Worm (Caenorhabditis elegans) whole organism, young adult: ENCODE results near the gene pnc-1.

ENCODE experiments used
- C17E4.6 ChIP-seq: fragments of 200-800 bp; sonication (Bioruptor generic); IDR thresholded peaks from 2 replicates; pipeline ENCODE4 v1.3.6; 2022; ENCODE audit warnings: missing genetic modification reagents, missing genetic modification characterization, missing compliant biosample characterization
- D2030.7 ChIP-seq: fragments of 200-800 bp; sonication (Bioruptor generic); IDR thresholded peaks from 2 replicates; pipeline ENCODE4 v1.3.6; 2022; ENCODE audit warnings: missing genetic modification reagents, missing genetic modification characterization, missing compliant biosample characterization
- F22D6.2 ChIP-seq: sonication (generic microtip); optimal IDR thresholded peaks from 2 replicates; lab custom pipeline; 2016; ENCODE audit warnings: mild to moderate bottlenecking, missing genetic modification characterization, missing compliant biosample characterization
- F33H1.4 ChIP-seq: fragments of 200-800 bp; sonication (Bioruptor generic); IDR thresholded peaks from 2 replicates; pipeline ENCODE4 v1.3.6; 2022; ENCODE audit warnings: missing genetic modification reagents, missing genetic modification characterization, missing compliant biosample characterization
- K11D2.4 ChIP-seq: fragments of 200-800 bp; sonication (Bioruptor generic); IDR thresholded peaks from 2 replicates; pipeline ENCODE4 v1.3.6; 2022; ENCODE audit warnings: missing genetic modification reagents, missing genetic modification characterization, missing compliant biosample characterization
- T07F8.4 ChIP-seq: sonication (generic microtip); optimal IDR thresholded peaks from 2 replicates; lab custom pipeline; 2016; ENCODE audit warnings: mild to moderate bottlenecking, missing genetic modification characterization, moderate library complexity, missing compliant biosample characterization
- Y67H2A.10 ChIP-seq: fragments of 200-800 bp; sonication (Bioruptor generic); conservative IDR thresholded peaks from 2 replicates; pipeline ENCODE4 v1.3.6; 2022; ENCODE audit warnings: missing genetic modification reagents, missing genetic modification characterization, missing compliant biosample characterization
- ZK185.1 ChIP-seq: sonication (generic microtip); optimal IDR thresholded peaks from 2 replicates; lab custom pipeline; 2016; ENCODE audit warnings: mild to moderate bottlenecking, missing genetic modification characterization, missing compliant biosample characterization; ENCODE audit not compliant: poor library complexity, severe bottlenecking
- aptf-2 ChIP-seq: fragments of 200-800 bp; sonication (Bioruptor generic); conservative IDR thresholded peaks from 2 replicates; pipeline ENCODE4 v1.3.6; 2022; ENCODE audit warnings: missing genetic modification reagents, missing genetic modification characterization, missing compliant biosample characterization
- aptf-3 ChIP-seq: fragments of 200-800 bp; sonication (Bioruptor generic); IDR thresholded peaks from 2 replicates; pipeline ENCODE4 v1.3.6; 2022; ENCODE audit warnings: missing genetic modification characterization, missing compliant biosample characterization
- athp-1 ChIP-seq: sonication (generic microtip); optimal IDR thresholded peaks from 2 replicates; lab custom pipeline; 2017; ENCODE audit warnings: mild to moderate bottlenecking, missing genetic modification characterization, missing compliant biosample characterization
- attf-3 ChIP-seq: fragments of 200-800 bp; sonication (Bioruptor generic); conservative IDR thresholded peaks from 2 replicates; pipeline ENCODE4 v1.3.6; 2022; ENCODE audit warnings: missing genetic modification reagents, missing genetic modification characterization, missing compliant biosample characterization
- bed-1 ChIP-seq: fragments of 200-800 bp; sonication (Bioruptor generic); IDR thresholded peaks from 2 replicates; pipeline ENCODE4 v1.3.6; 2022; ENCODE audit warnings: missing genetic modification reagents, missing genetic modification characterization, missing compliant biosample characterization
- cebp-1 ChIP-seq, 2 experiments: fragments of 200-800 bp in 1 of 2; sonication (Bioruptor generic) in 1 of 2; sonication (generic microtip) in 1 of 2; IDR thresholded peaks in 1 of 2; optimal IDR thresholded peaks in 1 of 2; 2 replicates each; pipeline versions ENCODE4 v1.3.6 to Lab custom; 2017 to 2022; ENCODE audit warnings: missing compliant biosample characterization in 2 of 2, missing genetic modification characterization in 2 of 2, mild to moderate bottlenecking in 1 of 2, missing genetic modification reagents in 1 of 2, moderate library complexity in 1 of 2
- cebp-2 ChIP-seq: fragments of 200-800 bp; sonication (Bioruptor generic); IDR thresholded peaks from 2 replicates; pipeline ENCODE4 v1.3.6; 2022; ENCODE audit warnings: missing genetic modification characterization, missing compliant biosample characterization
- ceh-58 ChIP-seq: fragments of 200-800 bp; sonication (Bioruptor generic); IDR thresholded peaks from 2 replicates; pipeline ENCODE4 v1.3.6; 2022; ENCODE audit warnings: missing genetic modification characterization, missing compliant biosample characterization
- ceh-79 ChIP-seq: sonication (generic microtip); optimal IDR thresholded peaks from 2 replicates; lab custom pipeline; 2017; ENCODE audit warnings: mild to moderate bottlenecking, missing genetic modification characterization, missing compliant biosample characterization
- chd-7 ChIP-seq: sonication (generic microtip); optimal IDR thresholded peaks from 2 replicates; lab custom pipeline; 2016; ENCODE audit warnings: mild to moderate bottlenecking, missing genetic modification characterization, moderate library complexity, missing compliant biosample characterization
- dox-1 ChIP-seq: fragments of 200-800 bp; sonication (Bioruptor generic); IDR thresholded peaks from 2 replicates; pipeline ENCODE4 v1.3.6; 2022; ENCODE audit warnings: missing genetic modification reagents, missing genetic modification characterization, missing compliant biosample characterization
- efl-1 ChIP-seq: fragments of 150-350 bp; optimal IDR thresholded peaks from 2 replicates; lab custom pipeline; 2014; ENCODE audit warnings: missing biosample characterization, missing genetic modification reagents, missing genetic modification characterization
- gei-17 ChIP-seq: fragments of 200-800 bp; sonication (Bioruptor generic); optimal IDR thresholded peaks from 2 replicates; lab custom pipeline; 2018; ENCODE audit warnings: mild to moderate bottlenecking, missing genetic modification characterization, missing compliant biosample characterization
- hlh-26 ChIP-seq: fragments of 200-800 bp; sonication (Bioruptor generic); conservative IDR thresholded peaks from 2 replicates; pipeline ENCODE4 v1.3.6; 2022; ENCODE audit warnings: missing genetic modification reagents, missing genetic modification characterization, missing compliant biosample characterization
- hsf-1 ChIP-seq: fragments of 200-800 bp; sonication (Bioruptor generic); IDR thresholded peaks from 2 replicates; pipeline ENCODE4 v1.3.6; 2022; ENCODE audit warnings: missing genetic modification reagents, missing genetic modification characterization, missing compliant biosample characterization
- lag-1 ChIP-seq: fragments of 200-800 bp; sonication (Bioruptor generic); IDR thresholded peaks from 2 replicates; pipeline ENCODE4 v1.3.6; 2022; ENCODE audit warnings: missing genetic modification reagents, missing genetic modification characterization, missing compliant biosample characterization
- let-526 ChIP-seq: fragments of 200-800 bp; sonication (Bioruptor generic); IDR thresholded peaks from 2 replicates; pipeline ENCODE4 v1.3.6; 2022; ENCODE audit warnings: missing genetic modification reagents, missing genetic modification characterization, missing compliant biosample characterization
- lin-26 ChIP-seq: fragments of 200-800 bp; sonication (Bioruptor generic); IDR thresholded peaks from 2 replicates; pipeline ENCODE4 v1.3.6; 2022; ENCODE audit warnings: missing genetic modification reagents, missing genetic modification characterization, missing compliant biosample characterization
- lsl-1 ChIP-seq: fragments of 200-800 bp; sonication (Bioruptor generic); optimal IDR thresholded peaks from 2 replicates; lab custom pipeline; 2018; ENCODE audit warnings: mild to moderate bottlenecking, missing genetic modification characterization, moderate library complexity, missing compliant biosample characterization
- lsy-27 ChIP-seq: sonication (generic microtip); optimal IDR thresholded peaks from 2 replicates; lab custom pipeline; 2017; ENCODE audit warnings: missing genetic modification characterization, mild to moderate bottlenecking, missing compliant biosample characterization, antibody characterized with exemption, missing genotype, borderline replicate concordance; ENCODE audit not compliant: insufficient read depth
- madf-6 ChIP-seq: fragments of 200-800 bp; sonication (Bioruptor generic); IDR thresholded peaks from 2 replicates; pipeline ENCODE4 v1.3.6; 2022; ENCODE audit warnings: missing genetic modification reagents, missing genetic modification characterization, missing compliant biosample characterization
- nfya-1 ChIP-seq: sonication (generic microtip); optimal IDR thresholded peaks from 2 replicates; lab custom pipeline; 2017; ENCODE audit warnings: antibody characterized with exemption, missing compliant biosample characterization, missing genetic modification characterization, borderline replicate concordance; ENCODE audit not compliant: insufficient read depth
- nhr-179 ChIP-seq: sonication (generic microtip); optimal IDR thresholded peaks from 2 replicates; lab custom pipeline; 2016; ENCODE audit warnings: mild to moderate bottlenecking, missing genetic modification characterization, missing compliant biosample characterization
- nhr-27 ChIP-seq: fragments of 200-800 bp; sonication (Bioruptor generic); optimal IDR thresholded peaks from 2 replicates; lab custom pipeline; 2018; ENCODE audit warnings: mild to moderate bottlenecking, missing genetic modification characterization, moderate library complexity, missing compliant biosample characterization
- nhr-90 ChIP-seq: sonication (generic microtip); optimal IDR thresholded peaks from 2 replicates; lab custom pipeline; 2016; ENCODE audit warnings: missing genotype, mild to moderate bottlenecking, missing genetic modification characterization, missing compliant biosample characterization
- rec-8 ChIP-seq, 2 experiments: sonication (generic microtip); optimal IDR thresholded peaks; 2 replicates each; lab custom pipeline; 2016; ENCODE audit warnings: mild to moderate bottlenecking in 2 of 2, missing genetic modification characterization in 2 of 2, missing genetic modification reagents in 2 of 2, missing genotype in 2 of 2, missing biosample characterization in 1 of 2, missing compliant biosample characterization in 1 of 2, moderate library complexity in 1 of 2
- snpc-1.3 ChIP-seq: sonication (generic microtip); optimal IDR thresholded peaks from 2 replicates; lab custom pipeline; 2017; ENCODE audit warnings: missing genetic modification characterization, mild to moderate bottlenecking, missing compliant biosample characterization, antibody characterized with exemption, moderate library complexity, missing genotype, missing genetic modification reagents; ENCODE audit not compliant: insufficient read depth
- snpc-3.4 ChIP-seq: sonication (generic microtip); optimal IDR thresholded peaks from 2 replicates; lab custom pipeline; 2017; ENCODE audit warnings: missing genetic modification characterization, mild to moderate bottlenecking, missing compliant biosample characterization, antibody characterized with exemption, moderate library complexity, missing genotype, missing genetic modification reagents
- sptf-2 ChIP-seq: fragments of 200-800 bp; sonication (Bioruptor generic); optimal IDR thresholded peaks from 2 replicates; lab custom pipeline; 2018; ENCODE audit warnings: mild to moderate bottlenecking, missing genetic modification characterization, missing compliant biosample characterization
- tbp1 ChIP-seq: fragments of 200-800 bp; sonication (Bioruptor generic); optimal IDR thresholded peaks from 2 replicates; lab custom pipeline; 2018; ENCODE audit warnings: mild to moderate bottlenecking, missing genetic modification characterization, missing compliant biosample characterization
- tlf-1 ChIP-seq: fragments of 200-800 bp; sonication (Bioruptor generic); optimal IDR thresholded peaks from 2 replicates; lab custom pipeline; 2018; ENCODE audit warnings: mild to moderate bottlenecking, missing genetic modification characterization, missing compliant biosample characterization
- zfh-2 ChIP-seq: fragments of 200-800 bp; sonication (Bioruptor generic); conservative IDR thresholded peaks from 2 replicates; pipeline ENCODE4 v1.3.6; 2022; ENCODE audit warnings: missing genetic modification reagents, missing genetic modification characterization, missing compliant biosample characterization
- ztf-25 ChIP-seq: fragments of 200-800 bp; sonication (Bioruptor generic); IDR thresholded peaks from 2 replicates; pipeline ENCODE4 v1.3.6; 2022; ENCODE audit warnings: missing genetic modification reagents, missing genetic modification characterization, missing compliant biosample characterization
- ztf-28 ChIP-seq: fragments of 200-800 bp; sonication (Bioruptor generic); IDR thresholded peaks from 2 replicates; pipeline ENCODE4 v1.3.6; 2022; ENCODE audit warnings: missing genetic modification reagents, missing genetic modification characterization, missing compliant biosample characterization
- ztf-3 ChIP-seq: fragments of 200-800 bp; sonication (Bioruptor generic); optimal IDR thresholded peaks from 2 replicates; lab custom pipeline; 2018; ENCODE audit warnings: mild to moderate bottlenecking, missing genetic modification characterization, missing compliant biosample characterization
- ztf-6 ChIP-seq: fragments of 200-800 bp; sonication (Bioruptor generic); IDR thresholded peaks from 2 replicates; pipeline ENCODE4 v1.3.6; 2022; ENCODE audit warnings: missing genetic modification reagents, missing genetic modification characterization, missing compliant biosample characterization

pnc-1 gene

ce11 chrIV:164777-165176 lies 19.5 kb upstream of the pnc-1 start, which contains the start of gene cutl-24:
TSS of gene cutl-24 (plus strand) at chrIV:165077.
- TF ChIP-seq Y67H2A.10 (GFP tag; lab: Robert Waterston, UW) (no peak), athp-1 (tag; lab: Kevin White, UChicago) (no peak), K11D2.4 (no peak), lin-26 (GFP tag; lab: Robert Waterston, UW) (no peak), let-526 (GFP tag; lab: Robert Waterston, UW) (no peak), aptf-3 (GFP tag; lab: Robert Waterston, UW) (no peak), cebp-2 (GFP tag; lab: Robert Waterston, UW) (no peak), attf-3 (GFP tag; lab: Robert Waterston, UW) (no peak)
- TF ChIP-seq, all 124 proteins: peak for 0

DNA sequence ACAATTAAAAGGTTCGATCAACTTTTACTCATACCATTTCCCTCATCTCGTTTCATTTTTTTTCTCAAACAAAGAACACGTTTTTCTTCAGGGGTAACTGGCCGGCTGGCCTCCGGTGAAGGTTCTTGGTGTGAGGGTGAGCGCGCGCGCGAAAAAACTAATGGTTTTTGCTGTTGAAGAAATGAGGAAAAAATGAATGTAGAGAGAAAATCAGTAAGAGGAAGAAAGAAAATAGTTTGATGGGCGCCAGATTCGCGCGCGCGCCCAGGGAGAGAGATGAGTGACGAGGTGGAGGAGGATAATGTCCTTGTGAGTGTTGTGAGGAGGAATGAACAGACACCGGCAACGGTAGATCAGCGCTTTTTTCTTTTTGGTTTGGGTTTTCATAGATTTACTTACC lies 13.2 kb upstream of the pnc-1 start:
- 0 out of 2 replicates have a peak, but pooled peaks have one; percentile 14 for TF ChIP-seq zfh-2 (GFP tag; lab: Robert Waterston, UW)
- TF ChIP-seq nhr-90 (tag; lab: Kevin White, UChicago) = no peak
- no peak for TF ChIP-seq chd-7
- TF ChIP-seq gei-17 = no peak
- TF ChIP-seq snpc-3.4 (tag; lab: Kevin White, UChicago) = no peak
- TF ChIP-seq aptf-2 = no peak
- TF ChIP-seq C17E4.6 (GFP tag; lab: Robert Waterston, UW) = no peak
- TF ChIP-seq T07F8.4 (tag; lab: Kevin White, UChicago) = no peak
- peak; percentile 39 for TF ChIP-seq efl-1 (GFP tag; lab: Kevin White, UChicago)

DNA sequence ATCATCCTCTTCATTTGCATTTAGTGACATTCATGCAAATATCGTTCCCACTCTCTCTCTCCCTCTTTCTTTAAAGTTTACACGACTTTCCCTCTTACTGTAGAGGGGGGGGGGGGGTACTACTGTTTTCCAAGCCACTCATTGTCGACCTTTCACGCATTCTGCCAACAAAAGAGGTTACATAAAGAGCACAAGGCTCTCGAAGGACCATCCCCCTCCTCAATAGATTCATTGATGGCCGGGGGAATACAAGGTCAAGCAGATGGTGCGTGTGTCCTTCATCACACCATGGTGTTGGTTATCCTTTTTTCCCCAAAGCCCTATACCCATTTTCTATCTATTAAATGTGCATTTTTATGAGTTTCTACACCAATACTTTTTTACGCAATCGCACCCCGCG lies 11.3 kb upstream of the pnc-1 start:
- TF ChIP-seq lsl-1 (GFP tag; lab: Kevin White, UChicago) (no peak), cebp-1 (GFP tag; IDR thresholded peaks at IDR 0.05; lab: Robert Waterston, UW) (no peak), cebp-1 (tag; optimal IDR thresholded peaks at IDR 0.05; lab: Kevin White, UChicago) (no peak), hlh-26 (GFP tag; lab: Robert Waterston, UW) (no peak), efl-1 (GFP tag; lab: Kevin White, UChicago) (no peak), tbp1 (no peak), nhr-27 (tag; lab: Kevin White, UChicago) (no peak), dox-1 (GFP tag; lab: Robert Waterston, UW) (no peak), nfya-1 (tag; lab: Kevin White, UChicago) (no peak), bed-1 (GFP tag; lab: Robert Waterston, UW) (no peak), ZK185.1 (no peak), madf-6 (GFP tag; lab: Robert Waterston, UW) (no peak), let-526 (GFP tag; lab: Robert Waterston, UW) (no peak), tlf-1 (no peak), ztf-25 (no peak)
- TF ChIP-seq, all 124 proteins: peak for 0

DNA sequence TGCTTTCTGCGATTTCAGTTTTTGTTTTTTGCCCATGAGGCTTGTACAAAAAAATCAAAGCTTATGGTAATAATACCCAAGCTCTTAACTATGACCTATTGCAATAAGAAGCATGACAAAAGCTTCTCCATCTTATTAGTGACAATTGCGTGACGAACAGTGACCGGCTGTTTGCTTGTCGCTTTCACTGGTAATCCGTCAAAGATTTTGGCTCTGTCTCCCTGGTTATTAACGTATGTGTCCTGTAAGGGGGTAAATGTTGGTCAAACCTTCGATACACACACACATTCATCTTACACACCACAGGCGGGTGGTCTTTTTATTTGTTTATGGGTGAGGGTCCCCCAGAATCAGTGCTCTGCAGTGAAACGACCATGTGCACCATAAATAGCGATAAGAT lies 10.2 kb upstream of the pnc-1 start:
- TF ChIP-seq madf-6 (GFP tag; lab: Robert Waterston, UW) = no peak
- TF ChIP-seq D2030.7 = no peak
- TF ChIP-seq lag-1 = no peak
- no peak for TF ChIP-seq F22D6.2 (tag; lab: Kevin White, UChicago)
- TF ChIP-seq nhr-179 (tag; lab: Kevin White, UChicago) = no peak
- no peak for TF ChIP-seq rec-8 (tag; optimal IDR thresholded peaks at IDR 0.05; lab: Kevin White, UChicago)
- no peak for TF ChIP-seq snpc-1.3 (tag; lab: Kevin White, UChicago)
- no peak for TF ChIP-seq ceh-58 (GFP tag; lab: Robert Waterston, UW)
- TF ChIP-seq ceh-79 (tag; lab: Kevin White, UChicago) = no peak
- TF ChIP-seq ztf-28 (GFP tag; lab: Robert Waterston, UW) = no peak
- no peak for TF ChIP-seq F33H1.4 (GFP tag; lab: Robert Waterston, UW)
- no peak for TF ChIP-seq ztf-6 (GFP tag; lab: Robert Waterston, UW)
- TF ChIP-seq ztf-3 (GFP tag; lab: Kevin White, UChicago) = no peak
- no peak for TF ChIP-seq hsf-1
- TF ChIP-seq sptf-2 (GFP tag; lab: Kevin White, UChicago) = no peak
- no peak for TF ChIP-seq tlf-1
- TF ChIP-seq lsy-27 (tag; lab: Kevin White, UChicago) = no peak
